Fruit fly (Drosophila melanogaster) whole organism, prepupa: ENCODE measurements around the gene AnxB9.

Source experiments
- Blimp-1 ChIP-seq: fragments of 200-800 bp; sonication (Bioruptor generic); optimal IDR thresholded peaks from 3 replicates; lab custom pipeline; 2017; ENCODE audit warnings: missing biosample characterization, missing genetic modification characterization, mild to moderate bottlenecking, moderate library complexity, missing genetic modification reagents
- CG10669 ChIP-seq: fragments of 200-800 bp; sonication (Bioruptor generic); optimal IDR thresholded peaks from 3 replicates; lab custom pipeline; 2018; ENCODE audit warnings: missing biosample characterization, mild to moderate bottlenecking, missing genetic modification characterization, moderate library complexity
- CG11294 ChIP-seq: fragments of 200-800 bp; sonication (Bioruptor generic); IDR thresholded peaks from 2 replicates; pipeline ENCODE4 v1.3.6; 2022; ENCODE audit warnings: missing biosample characterization, missing genetic modification characterization
- CG11762 ChIP-seq: fragments of 200-800 bp; sonication (Bioruptor generic); optimal IDR thresholded peaks from 3 replicates; lab custom pipeline; 2016; ENCODE audit warnings: missing biosample characterization, missing genetic modification characterization; ENCODE audit not compliant: insufficient read depth
- CG15336 ChIP-seq: fragments of 200-800 bp; sonication (Bioruptor generic); IDR thresholded peaks from 2 replicates; pipeline ENCODE4 v1.3.6; 2022; ENCODE audit warnings: missing biosample characterization, missing genetic modification characterization
- CG1621 ChIP-seq: fragments of 200-800 bp; sonication (Bioruptor generic); optimal IDR thresholded peaks from 3 replicates; lab custom pipeline; 2018; ENCODE audit warnings: missing biosample characterization, mild to moderate bottlenecking, missing genetic modification characterization
- CG3032 ChIP-seq: fragments of 200-800 bp; optimal IDR thresholded peaks from 2 replicates; lab custom pipeline; 2019; ENCODE audit warnings: missing biosample characterization, mild to moderate bottlenecking, missing genetic modification characterization, moderate library complexity
- CG31627 ChIP-seq: fragments of 200-800 bp; sonication (Bioruptor generic); optimal IDR thresholded peaks from 3 replicates; lab custom pipeline; 2016; ENCODE audit warnings: missing biosample characterization, missing genetic modification characterization
- CG4318 ChIP-seq: fragments of 200-800 bp; sonication (Bioruptor generic); optimal IDR thresholded peaks from 3 replicates; lab custom pipeline; 2017; ENCODE audit warnings: missing biosample characterization, mild to moderate bottlenecking, missing genetic modification characterization
- CG6163 ChIP-seq: fragments of 200-800 bp; sonication (Bioruptor generic); IDR thresholded peaks from 3 replicates; pipeline ENCODE4 v1.3.6; 2022; ENCODE audit warnings: missing biosample characterization, missing genetic modification characterization
- CG7368 ChIP-seq: fragments of 200-800 bp; sonication (Bioruptor generic); optimal IDR thresholded peaks from 3 replicates; lab custom pipeline; 2016; ENCODE audit warnings: missing biosample characterization, missing genetic modification characterization
- CG8119 ChIP-seq: fragments of 200-800 bp; sonication (Bioruptor generic); IDR thresholded peaks from 3 replicates; pipeline ENCODE4 v1.3.6; 2022; ENCODE audit warnings: missing biosample characterization, missing genetic modification characterization
- CG8319 ChIP-seq: fragments of 200-800 bp; sonication (Bioruptor generic); optimal IDR thresholded peaks from 3 replicates; lab custom pipeline; 2016; ENCODE audit warnings: missing biosample characterization, missing genetic modification characterization
- CG8632 ChIP-seq: fragments of 200-800 bp; sonication (Bioruptor generic); optimal IDR thresholded peaks from 3 replicates; lab custom pipeline; 2016; ENCODE audit warnings: missing biosample characterization, missing genetic modification characterization
- Eip75B ChIP-seq: fragments of 200-800 bp; sonication (Bioruptor generic); optimal IDR thresholded peaks from 3 replicates; lab custom pipeline; 2016; ENCODE audit warnings: missing biosample characterization, missing genetic modification characterization
- Eip78C ChIP-seq: fragments of 200-800 bp; sonication (Bioruptor generic); peaks from one replicate; lab custom pipeline; 2016; ENCODE audit warnings: missing biosample characterization, missing genetic modification characterization
- Ets96B ChIP-seq: fragments of 200-800 bp; optimal IDR thresholded peaks from 2 replicates; lab custom pipeline; 2019; ENCODE audit warnings: missing biosample characterization, mild to moderate bottlenecking, missing genetic modification characterization, moderate library complexity
- Hr38 ChIP-seq: sonication (Bioruptor generic); optimal IDR thresholded peaks from 2 replicates; lab custom pipeline; 2016; ENCODE audit warnings: missing biosample characterization, missing genetic modification characterization
- Lpt ChIP-seq: fragments of 200-800 bp; sonication (Bioruptor generic); optimal IDR thresholded peaks from 3 replicates; lab custom pipeline; 2016; ENCODE audit warnings: missing biosample characterization, missing genetic modification characterization
- Met ChIP-seq: fragments of 200-800 bp; sonication (Bioruptor generic); optimal IDR thresholded peaks from 3 replicates; lab custom pipeline; 2016; ENCODE audit warnings: missing biosample characterization, missing genetic modification characterization
- OdsH ChIP-seq: fragments of 200-800 bp; sonication (Bioruptor generic); optimal IDR thresholded peaks from 3 replicates; lab custom pipeline; 2016; ENCODE audit warnings: missing biosample characterization, missing genetic modification characterization
- Smox ChIP-seq: fragments of 200-800 bp; sonication (Bioruptor generic); optimal IDR thresholded peaks from 3 replicates; lab custom pipeline; 2016; ENCODE audit warnings: missing biosample characterization, missing genetic modification characterization
- Sox102F ChIP-seq: fragments of 200-800 bp; sonication (Bioruptor generic); optimal IDR thresholded peaks from 2 replicates; lab custom pipeline; 2016; ENCODE audit warnings: missing biosample characterization, mild to moderate bottlenecking, missing genetic modification characterization
- achi ChIP-seq: fragments of 200-800 bp; sonication (Bioruptor generic); optimal IDR thresholded peaks from 3 replicates; lab custom pipeline; 2016; ENCODE audit warnings: missing biosample characterization, missing genetic modification characterization
- acj6 ChIP-seq: fragments of 200-800 bp; sonication (Bioruptor generic); optimal IDR thresholded peaks from 3 replicates; lab custom pipeline; 2016; ENCODE audit warnings: missing biosample characterization, missing genetic modification characterization
- cyc ChIP-seq: fragments of 200-800 bp; sonication (Bioruptor generic); optimal IDR thresholded peaks from 3 replicates; lab custom pipeline; 2016; ENCODE audit warnings: missing biosample characterization, missing genetic modification characterization
- dac ChIP-seq: fragments of 200-800 bp; sonication (Bioruptor generic); optimal IDR thresholded peaks from 2 replicates; lab custom pipeline; 2017; ENCODE audit warnings: missing biosample characterization, mild to moderate bottlenecking, missing genetic modification characterization
- eg ChIP-seq: fragments of 200-800 bp; sonication (Bioruptor generic); IDR thresholded peaks from 3 replicates; pipeline ENCODE4 v1.3.6; 2022; ENCODE audit warnings: missing biosample characterization, missing genetic modification characterization
- fkh ChIP-seq: fragments of 200-800 bp; sonication (Bioruptor generic); optimal IDR thresholded peaks from 3 replicates; lab custom pipeline; 2017; ENCODE audit warnings: missing biosample characterization, mild to moderate bottlenecking, missing genetic modification characterization, moderate library complexity
- lz ChIP-seq: fragments of 200-800 bp; sonication (Bioruptor generic); optimal IDR thresholded peaks from 3 replicates; lab custom pipeline; 2016; ENCODE audit warnings: missing biosample characterization, missing genetic modification characterization
- salr ChIP-seq, 2 experiments: fragments of 200-800 bp; sonication (Bioruptor generic); optimal IDR thresholded peaks; 3 replicates each; lab custom pipeline; 2016 to 2018; ENCODE audit warnings: missing biosample characterization in 2 of 2, missing genetic modification characterization in 2 of 2, mild to moderate bottlenecking in 1 of 2
- vri ChIP-seq: fragments of 200-800 bp; sonication (Bioruptor generic); optimal IDR thresholded peaks from 3 replicates; lab custom pipeline; 2016; ENCODE audit warnings: missing biosample characterization, mild to moderate bottlenecking, missing genetic modification characterization

AnxB9 gene

DNA sequence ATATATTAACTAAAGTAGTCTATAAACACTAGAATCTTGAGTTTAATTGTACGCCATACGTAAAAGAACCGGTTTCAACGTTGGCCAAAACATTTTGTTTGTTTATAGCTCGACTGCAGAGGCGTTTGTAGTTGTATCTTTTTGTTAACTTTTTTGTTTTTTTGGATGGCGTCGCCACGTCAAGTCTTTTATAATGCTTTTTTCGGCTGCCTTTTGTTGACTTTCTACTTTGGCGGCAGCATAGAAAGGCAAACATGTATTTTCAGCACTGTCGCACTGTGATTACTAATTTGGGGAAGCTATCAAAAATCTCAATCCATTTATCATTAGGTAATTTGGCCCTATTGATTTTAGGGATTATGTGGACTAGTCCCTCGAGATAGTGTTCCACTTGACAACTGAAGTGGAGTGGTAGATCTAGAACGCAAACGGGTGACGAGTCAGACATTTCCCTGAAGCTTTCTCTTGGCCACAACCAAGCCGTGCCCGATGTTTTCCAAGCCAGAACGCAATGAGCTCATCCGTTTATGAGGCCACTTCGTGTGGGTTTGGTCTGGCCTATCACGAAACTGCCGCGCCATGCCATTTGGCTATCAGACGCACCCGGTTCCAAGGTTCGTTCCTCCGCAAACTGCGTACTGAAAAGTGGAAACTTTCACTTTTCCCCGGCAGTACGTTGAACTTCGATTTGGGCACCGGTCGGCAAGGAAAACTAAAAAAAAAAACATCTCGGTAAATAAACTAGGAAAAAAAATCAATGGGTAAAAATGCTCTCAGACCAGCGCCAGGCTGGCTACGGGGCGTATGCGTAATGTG, 1.6 kb downstream of the AnxB9 start:
- TF ChIP-seq CG15336 (GFP tag; lab: Robert Waterston, UW) (0 out of 2 replicates have a peak, but pooled peaks have one; percentile 32), eg (GFP tag; lab: Robert Waterston, UW) (peak; percentile 16; the same call in 1 of the 3 replicates), lz (GFP tag; lab: Kevin White, UChicago) (no peak), Blimp-1 (peak; percentile 12), Smox (no peak), Eip78C (peak; percentile 46), fkh (GFP tag; lab: Kevin White, UChicago) (peak; percentile 71), CG4318 (no peak)
- TF ChIP-seq, all 60 proteins: peak for 5

dm6 chr3R:21067543-21067942, 2.5 kb downstream of the AnxB9 start:
- TF ChIP-seq vri (GFP tag; lab: Kevin White, UChicago) (peak; percentile 65), CG8119 (GFP tag; lab: Robert Waterston, UW) (no peak)

- no peak for TF ChIP-seq CG8119 (GFP tag; lab: Robert Waterston, UW)
- TF ChIP-seq CG1621 = no peak
- TF ChIP-seq CG3032 = no peak
- TF ChIP-seq CG15336 (GFP tag; lab: Robert Waterston, UW) = no peak
- no peak for TF ChIP-seq CG8632 (GFP tag; lab: Kevin White, UChicago)
- TF ChIP-seq achi (GFP tag; lab: Kevin White, UChicago) = no peak
- no peak for TF ChIP-seq OdsH (GFP tag; lab: Kevin White, UChicago)
- TF ChIP-seq CG10669 = no peak
- no peak for TF ChIP-seq acj6 (GFP tag; lab: Kevin White, UChicago)
- TF ChIP-seq vri (GFP tag; lab: Kevin White, UChicago) = no peak
- no peak for TF ChIP-seq salr (GFP tag; optimal IDR thresholded peaks at IDR 0.05; lab: Kevin White, UChicago)
Measured at dm6 chr3R:21069742-21070141, 4.7 kb downstream of the AnxB9 start.

dm6 chr3R:21071312-21071711, 6.3 kb downstream of the AnxB9 start:
- TF ChIP-seq Ets96B (tag; lab: Kevin White, UChicago) = no peak
- TF ChIP-seq cyc (GFP tag; lab: Kevin White, UChicago) = no peak
- no peak for TF ChIP-seq Sox102F (GFP tag; lab: Kevin White, UChicago)
- no peak for TF ChIP-seq Eip75B (GFP tag; lab: Kevin White, UChicago)
- TF ChIP-seq, all 60 proteins: peak for 0

- TF ChIP-seq Smox (no peak), CG7368 (no peak), Hr38 (GFP tag; lab: Kevin White, UChicago) (no peak), CG11294 (GFP tag; lab: Robert Waterston, UW) (no peak), Met (no peak), salr (GFP tag; optimal IDR thresholded peaks at IDR 0.05; lab: Kevin White, UChicago) (no peak), CG11762 (no peak), CG31627 (GFP tag; lab: Kevin White, UChicago) (no peak), CG3032 (no peak), CG8319 (GFP tag; lab: Kevin White, UChicago) (no peak), dac (GFP tag; lab: Kevin White, UChicago) (no peak), Lpt (GFP tag; lab: Kevin White, UChicago) (no peak), CG15336 (GFP tag; lab: Robert Waterston, UW) (no peak), CG6163 (no peak)
Measured at dm6 chr3R:21071943-21072500, 7.0 kb downstream of the AnxB9 start.
